Fruit fly (Drosophila melanogaster) whole organism: Measurements from ENCODE around the gene CG2993.

ENCODE experiments used
- CG8478 ChIP-seq: fragments of >200 bp; optimal IDR thresholded peaks from 2 replicates; lab custom pipeline; 2018; ENCODE audit warnings: inconsistent platforms
- Dll ChIP-seq: fragments of >200 bp; optimal IDR thresholded peaks from 2 replicates; lab custom pipeline; 2017
- pan ChIP-seq: fragments of >200 bp; optimal IDR thresholded peaks from 2 replicates; lab custom pipeline; 2017
- psq ChIP-seq: fragments of >200 bp; optimal IDR thresholded peaks from 2 replicates; lab custom pipeline; 2017
- usp ChIP-seq: fragments of >200 bp; optimal IDR thresholded peaks from 2 replicates; lab custom pipeline; 2017; ENCODE audit warnings: missing biosample characterization, missing genetic modification characterization, mixed read lengths

- TF ChIP-seq usp (GFP tag; lab: Kevin White, UChicago) (no peak), Dll (lab: Kevin White, UChicago) (no peak), CG8478 (lab: Kevin White, UChicago) (no peak), psq (lab: Kevin White, UChicago) (no peak), pan (lab: Kevin White, UChicago) (no peak)
These were observed 1.7 kb upstream of the CG2993 start, which contains the start of gene CG31473 for dm6 chr3R:7811514-7811913.
